Worm (Caenorhabditis elegans) whole organism, midembryonic: ENCODE results near the gene T15B7.8.

ENCODE experiments used
- T22C8.4 ChIP-seq: fragments of 200-800 bp; sonication (Bioruptor generic); IDR thresholded peaks from 2 replicates; pipeline ENCODE4 v1.3.6; 2022; ENCODE audit warnings: missing genetic modification characterization, missing compliant biosample characterization
- cog-1 ChIP-seq: sonication (generic microtip); optimal IDR thresholded peaks from 2 replicates; lab custom pipeline; 2016; ENCODE audit warnings: missing genetic modification characterization, missing compliant biosample characterization
- flt-1 ChIP-seq: fragments of 200-800 bp; sonication (Bioruptor generic); IDR thresholded peaks from 2 replicates; pipeline ENCODE4 v1.3.6; 2022; ENCODE audit warnings: missing genetic modification characterization, missing compliant biosample characterization
- klf-2 ChIP-seq: fragments of 200-800 bp; sonication (Bioruptor generic); conservative IDR thresholded peaks from 2 replicates; pipeline ENCODE4 v1.3.6; 2022; ENCODE audit warnings: missing genetic modification reagents, missing genetic modification characterization, missing compliant biosample characterization
- med-1 ChIP-seq: sonication (generic microtip); optimal IDR thresholded peaks from 2 replicates; lab custom pipeline; 2017; ENCODE audit warnings: missing genetic modification characterization, mild to moderate bottlenecking, missing compliant biosample characterization, antibody characterized with exemption, missing genetic modification reagents; ENCODE audit not compliant: insufficient read depth
- ref-1 ChIP-seq: fragments of 200-800 bp; sonication (Bioruptor generic); conservative IDR thresholded peaks from 2 replicates; pipeline ENCODE4 v1.3.6; 2022; ENCODE audit warnings: missing genetic modification reagents, missing genetic modification characterization, missing compliant biosample characterization
- tab-1 ChIP-seq: fragments of 200-800 bp; sonication (Bioruptor generic); IDR thresholded peaks from 2 replicates; pipeline ENCODE4 v1.3.6; 2022; ENCODE audit warnings: missing genetic modification characterization, missing compliant biosample characterization
- ztf-23 ChIP-seq: fragments of 200-800 bp; sonication (Bioruptor generic); IDR thresholded peaks from 2 replicates; pipeline ENCODE4 v1.3.6; 2022; ENCODE audit warnings: missing genetic modification reagents, missing genetic modification characterization, missing compliant biosample characterization
- ztf-29 ChIP-seq: fragments of 200-800 bp; sonication (Bioruptor generic); IDR thresholded peaks from 2 replicates; pipeline ENCODE4 v1.3.6; 2022; ENCODE audit warnings: missing genetic modification reagents, missing genetic modification characterization, missing compliant biosample characterization

Gene T15B7.8

ce11 chrV:6831539-6831938 lies 9.9 kb downstream of the T15B7.8 start:
- no peak for TF ChIP-seq ref-1
- no peak for TF ChIP-seq flt-1 (GFP tag; lab: Robert Waterston, UW)
- no peak for TF ChIP-seq cog-1
- TF ChIP-seq ztf-29 (GFP tag; lab: Robert Waterston, UW) = no peak
- no peak for TF ChIP-seq tab-1 (GFP tag; lab: Robert Waterston, UW)
- TF ChIP-seq klf-2 (GFP tag; lab: Robert Waterston, UW) = no peak
- TF ChIP-seq med-1 (GFP tag; lab: Kevin White, UChicago) = no peak
- no peak for TF ChIP-seq ztf-23 (GFP tag; lab: Robert Waterston, UW)
- TF ChIP-seq T22C8.4 (GFP tag; lab: Robert Waterston, UW) = no peak

ce11 chrV:6835242-6835641 lies 13.6 kb downstream of the T15B7.8 start, which contains the start of the genes T15B7.14 and col-143:
TSS of gene T15B7.14 (minus strand) at chrV:6835342.
TSS of gene col-143 (plus strand) at chrV:6835635.
- TF ChIP-seq ref-1 (no peak), klf-2 (GFP tag; lab: Robert Waterston, UW) (no peak), cog-1 (no peak), ztf-29 (GFP tag; lab: Robert Waterston, UW) (no peak), flt-1 (GFP tag; lab: Robert Waterston, UW) (no peak), tab-1 (GFP tag; lab: Robert Waterston, UW) (no peak), T22C8.4 (GFP tag; lab: Robert Waterston, UW) (no peak), med-1 (GFP tag; lab: Kevin White, UChicago) (no peak), ztf-23 (GFP tag; lab: Robert Waterston, UW) (no peak)

DNA sequence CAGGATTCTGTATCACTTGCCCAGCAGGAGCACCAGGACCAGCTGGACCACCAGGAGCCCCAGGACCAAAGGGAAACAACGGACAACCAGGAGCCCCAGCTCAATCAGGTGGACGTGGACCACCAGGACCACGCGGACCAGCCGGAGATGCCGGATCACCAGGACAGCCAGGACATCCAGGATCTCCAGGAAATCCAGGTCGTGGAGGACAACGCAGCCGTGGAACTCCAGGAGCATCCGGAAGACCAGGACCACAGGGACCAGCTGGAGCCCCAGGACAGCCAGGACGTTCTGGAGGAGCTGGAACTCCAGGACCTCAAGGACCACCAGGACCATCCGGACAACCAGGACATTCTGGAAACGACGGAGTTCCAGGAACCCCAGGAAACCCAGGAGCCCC lies 14.4 kb downstream of the T15B7.8 start:
- TF ChIP-seq klf-2 (GFP tag; lab: Robert Waterston, UW) = no peak
- TF ChIP-seq T22C8.4 (GFP tag; lab: Robert Waterston, UW) = no peak
- TF ChIP-seq tab-1 (GFP tag; lab: Robert Waterston, UW) = no peak
- TF ChIP-seq ztf-29 (GFP tag; lab: Robert Waterston, UW) = no peak
- no peak for TF ChIP-seq ztf-23 (GFP tag; lab: Robert Waterston, UW)
- no peak for TF ChIP-seq med-1 (GFP tag; lab: Kevin White, UChicago)
- TF ChIP-seq ref-1 = no peak
- TF ChIP-seq cog-1 = no peak
- no peak for TF ChIP-seq flt-1 (GFP tag; lab: Robert Waterston, UW)

- TF ChIP-seq T22C8.4 (GFP tag; lab: Robert Waterston, UW) (no peak), tab-1 (GFP tag; lab: Robert Waterston, UW) (no peak), cog-1 (no peak), ztf-29 (GFP tag; lab: Robert Waterston, UW) (no peak), flt-1 (GFP tag; lab: Robert Waterston, UW) (no peak), med-1 (GFP tag; lab: Kevin White, UChicago) (no peak), ref-1 (no peak), ztf-23 (GFP tag; lab: Robert Waterston, UW) (no peak), klf-2 (GFP tag; lab: Robert Waterston, UW) (no peak)
Measured at ce11 chrV:6838599-6838998, 17.0 kb downstream of the T15B7.8 start, which contains the start of gene T15B7.15. TSS of gene T15B7.15 (minus strand) at chrV:6838665.

DNA sequence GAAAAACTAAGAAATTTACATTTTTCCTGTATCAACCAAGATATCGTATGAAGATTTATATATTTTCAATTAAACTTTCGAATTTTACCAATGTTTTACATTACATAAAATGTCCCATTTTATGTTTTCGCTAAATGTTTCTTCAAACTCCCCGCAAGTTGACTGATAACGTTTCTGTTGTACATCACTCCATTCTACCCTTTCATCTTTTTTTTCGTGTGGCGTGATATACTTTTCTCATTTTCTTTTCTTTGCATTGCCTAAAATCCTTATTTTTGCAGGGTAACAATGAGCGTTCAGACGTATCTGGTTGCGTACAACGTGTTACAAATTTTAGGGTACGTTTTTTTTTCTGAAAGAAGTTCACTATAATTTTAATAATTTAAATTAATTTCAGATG lies 17.4 kb downstream of the T15B7.8 start, which contains the start of gene hpo-8:
Gene hpo-8, plus strand, starts transcription at position 282 of the 400 bp plus-strand sequence.
- TF ChIP-seq ztf-29 (GFP tag; lab: Robert Waterston, UW) (no peak), cog-1 (no peak), flt-1 (GFP tag; lab: Robert Waterston, UW) (no peak), ref-1 (no peak), med-1 (GFP tag; lab: Kevin White, UChicago) (no peak)

DNA sequence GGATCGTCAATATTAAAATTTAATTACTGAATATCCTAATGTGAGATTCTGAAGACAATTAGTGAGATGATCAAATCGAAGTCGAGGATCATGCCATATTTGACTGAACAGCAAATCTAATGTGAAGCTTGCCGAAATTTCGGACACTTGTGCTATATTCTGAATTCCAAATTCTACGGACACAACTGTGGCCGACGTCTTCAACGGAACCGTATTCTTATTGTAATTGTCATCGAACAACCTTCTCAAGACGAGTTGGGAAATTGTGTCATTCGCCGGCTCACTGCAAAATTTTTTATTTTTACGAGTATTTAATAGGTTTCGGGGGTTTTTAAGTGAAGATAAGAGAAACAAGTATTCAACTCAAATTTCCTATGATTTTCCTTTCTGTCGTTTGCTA lies 20.8 kb downstream of the T15B7.8 start, which contains the start of gene T15B7.1:
Gene T15B7.1, plus strand, starts transcription at position 301 of the 400 bp plus-strand sequence.
- TF ChIP-seq cog-1 (no peak), ref-1 (no peak), flt-1 (GFP tag; lab: Robert Waterston, UW) (no peak), med-1 (GFP tag; lab: Kevin White, UChicago) (no peak), T22C8.4 (GFP tag; lab: Robert Waterston, UW) (no peak), ztf-23 (GFP tag; lab: Robert Waterston, UW) (no peak)

DNA sequence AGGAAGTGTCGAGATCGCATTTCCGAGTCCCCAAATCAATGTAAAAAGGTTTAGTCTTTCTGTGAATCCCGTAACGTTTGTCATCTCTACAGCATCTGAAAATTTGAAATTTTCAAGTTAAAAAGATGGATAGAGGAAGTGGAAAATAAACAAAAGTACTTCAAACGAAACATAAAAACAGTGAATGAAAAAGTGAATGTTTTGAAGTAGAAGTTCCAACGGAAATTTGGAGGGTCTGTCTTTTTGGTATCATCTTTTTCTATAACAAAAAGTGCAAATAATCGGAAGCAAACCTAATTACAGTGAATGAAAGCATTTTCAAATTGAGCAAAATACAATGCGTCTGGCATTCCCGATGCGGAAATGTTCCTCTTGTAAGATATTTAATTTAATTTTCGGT lies 24.9 kb downstream of the T15B7.8 start, which contains the start of gene lgc-54:
Gene lgc-54, minus strand, starts transcription at position 101 of the 400 bp plus-strand sequence.
- no peak for TF ChIP-seq med-1 (GFP tag; lab: Kevin White, UChicago)
- no peak for TF ChIP-seq T22C8.4 (GFP tag; lab: Robert Waterston, UW)
- no peak for TF ChIP-seq tab-1 (GFP tag; lab: Robert Waterston, UW)
- TF ChIP-seq klf-2 (GFP tag; lab: Robert Waterston, UW) = no peak
- TF ChIP-seq ref-1 = no peak
- TF ChIP-seq cog-1 = no peak
- no peak for TF ChIP-seq flt-1 (GFP tag; lab: Robert Waterston, UW)
- no peak for TF ChIP-seq ztf-23 (GFP tag; lab: Robert Waterston, UW)
- TF ChIP-seq ztf-29 (GFP tag; lab: Robert Waterston, UW) = no peak

DNA sequence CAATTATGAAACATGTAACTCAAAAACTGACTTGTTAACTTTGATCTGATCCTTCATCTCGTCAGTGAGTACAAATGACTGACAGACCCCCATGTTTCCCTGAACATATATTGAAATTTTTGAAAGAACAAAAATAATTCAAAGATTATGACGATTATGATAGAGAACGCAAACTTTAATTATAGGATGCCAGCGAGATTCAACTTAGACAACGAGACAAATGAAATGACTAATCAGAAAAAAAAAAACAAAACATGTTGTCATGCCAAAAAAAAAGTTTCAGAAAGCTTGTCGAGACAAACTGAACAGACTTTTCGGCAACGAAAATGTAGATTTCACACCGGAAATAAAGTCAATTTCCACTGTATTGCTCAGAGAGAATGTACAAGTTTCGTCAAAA lies 33.1 kb downstream of the T15B7.8 start, which contains the start of gene gpa-10:
Gene gpa-10, minus strand, starts transcription at position 101 of the 400 bp plus-strand sequence.
- TF ChIP-seq tab-1 (GFP tag; lab: Robert Waterston, UW) = no peak
- TF ChIP-seq med-1 (GFP tag; lab: Kevin White, UChicago) = no peak
- TF ChIP-seq ztf-23 (GFP tag; lab: Robert Waterston, UW) = no peak
- TF ChIP-seq cog-1 = no peak
- no peak for TF ChIP-seq klf-2 (GFP tag; lab: Robert Waterston, UW)
- TF ChIP-seq ztf-29 (GFP tag; lab: Robert Waterston, UW) = no peak
- no peak for TF ChIP-seq ref-1
- TF ChIP-seq flt-1 (GFP tag; lab: Robert Waterston, UW) = no peak
- no peak for TF ChIP-seq T22C8.4 (GFP tag; lab: Robert Waterston, UW)

DNA sequence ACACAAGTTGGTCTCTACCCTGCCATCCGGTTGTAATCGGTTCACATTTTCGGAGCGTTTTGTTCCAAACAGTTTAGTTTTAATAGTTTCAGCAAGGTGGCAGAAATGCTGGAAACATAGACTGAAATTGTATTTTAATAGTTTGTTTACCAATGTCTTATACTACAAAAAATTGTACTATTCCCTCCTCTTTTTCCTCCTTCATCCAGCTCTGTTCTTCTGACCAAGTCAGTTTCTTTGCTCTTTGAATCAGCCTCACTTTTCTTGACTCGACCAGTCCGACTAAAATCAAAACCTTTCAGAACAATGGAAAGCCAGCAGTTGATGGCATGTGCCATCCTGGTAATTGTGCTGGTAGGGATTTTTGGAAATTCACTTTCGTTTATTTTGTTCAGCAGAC lies 48.4 kb downstream of the T15B7.8 start, which contains the start of gene frpr-18:
Gene frpr-18, plus strand, starts transcription at position 301 of the 400 bp plus-strand sequence.
- no peak for TF ChIP-seq tab-1 (GFP tag; lab: Robert Waterston, UW)
- no peak for TF ChIP-seq ztf-29 (GFP tag; lab: Robert Waterston, UW)
- no peak for TF ChIP-seq ref-1
- TF ChIP-seq T22C8.4 (GFP tag; lab: Robert Waterston, UW) = no peak
- TF ChIP-seq klf-2 (GFP tag; lab: Robert Waterston, UW) = no peak
- TF ChIP-seq flt-1 (GFP tag; lab: Robert Waterston, UW) = no peak
- TF ChIP-seq cog-1 = no peak
